Fruit fly (Drosophila melanogaster) whole organism, wandering third instar larva: Measurements from ENCODE around the gene nAChRalpha7.

Source experiments
- Abd-B ChIP-seq: fragments of >200 bp; optimal IDR thresholded peaks from 2 replicates; lab custom pipeline; 2017; ENCODE audit warnings: missing biosample characterization, missing genetic modification characterization
- CG32264 ChIP-seq: fragments of 200-800 bp; sonication (Bioruptor generic); optimal IDR thresholded peaks from 2 replicates; lab custom pipeline; 2016; ENCODE audit warnings: missing biosample characterization, missing genetic modification characterization
- CG9705 ChIP-seq: fragments of 200-800 bp; sonication (Bioruptor generic); optimal IDR thresholded peaks from 2 replicates; lab custom pipeline; 2018; ENCODE audit warnings: missing biosample characterization, mild to moderate bottlenecking, missing genetic modification characterization
- CrebA ChIP-seq: fragments of 200-800 bp; sonication (Bioruptor generic); optimal IDR thresholded peaks from 2 replicates; lab custom pipeline; 2016; ENCODE audit warnings: missing biosample characterization, mild to moderate bottlenecking, missing genetic modification characterization, borderline replicate concordance
- Dfd ChIP-seq: fragments of >200 bp; optimal IDR thresholded peaks from 2 replicates; lab custom pipeline; 2017; ENCODE audit warnings: missing biosample characterization, missing genetic modification characterization
- Dif ChIP-seq: fragments of 200-275, 200-300 bp; sonication (Bioruptor generic); optimal IDR thresholded peaks from 2 replicates; lab custom pipeline; 2018; ENCODE audit warnings: missing biosample characterization, missing genetic modification characterization; ENCODE audit not compliant: partially characterized antibody
- GATAd ChIP-seq: sonication (Bioruptor generic); optimal IDR thresholded peaks from 2 replicates; lab custom pipeline; 2016; ENCODE audit warnings: missing biosample characterization, missing genetic modification characterization
- HLH106 ChIP-seq: fragments of 200-800 bp; optimal IDR thresholded peaks from 3 replicates; lab custom pipeline; 2019; ENCODE audit warnings: missing biosample characterization, mild to moderate bottlenecking, missing genetic modification characterization, moderate library complexity
- Hnf4 ChIP-seq: fragments of 200-800 bp; sonication (Bioruptor generic); optimal IDR thresholded peaks from 2 replicates; lab custom pipeline; 2016; ENCODE audit warnings: missing biosample characterization, mild to moderate bottlenecking, missing genetic modification characterization
- Hr78 ChIP-seq: fragments of >200 bp; optimal IDR thresholded peaks from 2 replicates; lab custom pipeline; 2017; ENCODE audit warnings: missing biosample characterization, missing genetic modification characterization
- Hr83 ChIP-seq: fragments of 200-300 bp; sonication (Bioruptor generic); optimal IDR thresholded peaks from 2 replicates; lab custom pipeline; 2016; ENCODE audit warnings: missing biosample characterization, mild to moderate bottlenecking, missing genetic modification characterization, moderate library complexity; ENCODE audit not compliant: poor library complexity, severe bottlenecking
- Jra ChIP-seq: sonication (Bioruptor generic); optimal IDR thresholded peaks from 2 replicates; lab custom pipeline; 2016; ENCODE audit warnings: missing biosample characterization, missing genetic modification characterization
- Mio ChIP-seq: sonication (Bioruptor generic); optimal IDR thresholded peaks from 2 replicates; lab custom pipeline; 2016; ENCODE audit warnings: missing biosample characterization, missing genetic modification characterization
- Myc ChIP-seq: fragments of >200 bp; optimal IDR thresholded peaks from 2 replicates; lab custom pipeline; 2017
- N ChIP-seq: fragments of >200 bp; optimal IDR thresholded peaks from 2 replicates; lab custom pipeline; 2018; ENCODE audit warnings: missing biosample characterization, missing external identifiers, missing genetic modification characterization
- OdsH ChIP-seq: fragments of 200-800 bp; sonication (Bioruptor generic); optimal IDR thresholded peaks from 2 replicates; lab custom pipeline; 2016; ENCODE audit warnings: missing biosample characterization, mild to moderate bottlenecking, missing genetic modification characterization
- Rel ChIP-seq, 2 experiments: fragments of 200-800 bp; sonication (Bioruptor generic) in 1 of 2; optimal IDR thresholded peaks; 2 replicates in 1 of 2; 3 replicates in 1 of 2; lab custom pipeline; 2016 to 2019; ENCODE audit warnings: mild to moderate bottlenecking in 2 of 2, missing biosample characterization in 2 of 2, missing genetic modification characterization in 2 of 2, moderate library complexity in 1 of 2
- Sp1 ChIP-seq: fragments of 200-800 bp; sonication (Bioruptor generic); optimal IDR thresholded peaks from 3 replicates; lab custom pipeline; 2019; ENCODE audit warnings: missing biosample characterization, mild to moderate bottlenecking, missing genetic modification characterization, moderate library complexity
- Vsx2 ChIP-seq: fragments of 200-300, 225-300 bp; sonication (Bioruptor generic); optimal IDR thresholded peaks from 2 replicates; lab custom pipeline; 2018; ENCODE audit warnings: missing biosample characterization, missing genetic modification characterization; ENCODE audit not compliant: partially characterized antibody
- br ChIP-seq: fragments of 200-800 bp; sonication (Bioruptor generic); optimal IDR thresholded peaks from 2 replicates; lab custom pipeline; 2016; ENCODE audit warnings: missing biosample characterization, missing genetic modification characterization
- brk ChIP-seq: fragments of 200-800 bp; sonication (Bioruptor generic); optimal IDR thresholded peaks from 2 replicates; lab custom pipeline; 2016; ENCODE audit warnings: missing biosample characterization, mild to moderate bottlenecking, missing genetic modification characterization
- dl ChIP-seq, 2 experiments: fragments of 175-275, 200-275 bp in 1 of 2; fragments of 200-275 bp in 1 of 2; sonication (Bioruptor generic); optimal IDR thresholded peaks; lab custom pipeline; 2018; ENCODE audit warnings: mild to moderate bottlenecking in 2 of 2, missing biosample characterization in 2 of 2, missing genetic modification characterization in 2 of 2, moderate library complexity in 2 of 2; ENCODE audit not compliant: partially characterized antibody in 2 of 2, insufficient read depth in 1 of 2
- dmrt93B ChIP-seq: fragments of 200-800 bp; sonication (Bioruptor generic); optimal IDR thresholded peaks from 2 replicates; lab custom pipeline; 2018; ENCODE audit warnings: missing biosample characterization, mild to moderate bottlenecking, missing genetic modification characterization
- dsf ChIP-seq: sonication (Bioruptor generic); optimal IDR thresholded peaks from 2 replicates; lab custom pipeline; 2016; ENCODE audit warnings: missing biosample characterization, missing genetic modification characterization, borderline replicate concordance
- ey ChIP-seq: fragments of 200-800 bp; sonication (Bioruptor generic); optimal IDR thresholded peaks from 2 replicates; lab custom pipeline; 2016; ENCODE audit warnings: missing biosample characterization, missing genetic modification characterization
- foxo ChIP-seq, 2 experiments: fragments of 200-800 bp; sonication (Bioruptor generic); optimal IDR thresholded peaks; 2 replicates in 1 of 2; 3 replicates in 1 of 2; lab custom pipeline; 2016 to 2017; ENCODE audit warnings: missing biosample characterization in 2 of 2, missing genetic modification characterization in 2 of 2
- fru ChIP-seq: fragments of 200-800 bp; sonication (Bioruptor generic); optimal IDR thresholded peaks from 3 replicates; lab custom pipeline; 2016; ENCODE audit warnings: missing biosample characterization, mild to moderate bottlenecking, missing genetic modification characterization
- h ChIP-seq: fragments of 200-800 bp; sonication (Bioruptor generic); optimal IDR thresholded peaks from 3 replicates; lab custom pipeline; 2016; ENCODE audit warnings: missing biosample characterization, mild to moderate bottlenecking, missing genetic modification characterization
- jim ChIP-seq: fragments of 175-275, 200-325 bp; sonication (Bioruptor generic); optimal IDR thresholded peaks from 2 replicates; lab custom pipeline; 2016; ENCODE audit warnings: missing biosample characterization, mild to moderate bottlenecking, missing genetic modification characterization
- lola ChIP-seq: fragments of >200 bp; optimal IDR thresholded peaks from 2 replicates; lab custom pipeline; 2017; ENCODE audit warnings: missing biosample characterization, missing genetic modification characterization
- pan ChIP-seq: fragments of >200 bp; optimal IDR thresholded peaks from 2 replicates; lab custom pipeline; 2017
- psq ChIP-seq: fragments of 200-800 bp; sonication (Bioruptor generic); optimal IDR thresholded peaks from 3 replicates; lab custom pipeline; 2017; ENCODE audit warnings: missing biosample characterization, mild to moderate bottlenecking, missing genetic modification characterization, moderate library complexity
- rgr ChIP-seq: fragments of 200-800 bp; sonication (Bioruptor generic); optimal IDR thresholded peaks from 3 replicates; lab custom pipeline; 2016; ENCODE audit warnings: missing biosample characterization, mild to moderate bottlenecking, missing genetic modification characterization
- sage ChIP-seq: fragments of 200-800 bp; sonication (Bioruptor generic); optimal IDR thresholded peaks from 2 replicates; lab custom pipeline; 2016; ENCODE audit warnings: missing biosample characterization, mild to moderate bottlenecking, missing genetic modification characterization
- sv ChIP-seq: fragments of 200-800 bp; sonication (Bioruptor generic); optimal IDR thresholded peaks from 3 replicates; lab custom pipeline; 2016; ENCODE audit warnings: missing biosample characterization, missing genetic modification characterization
- tai ChIP-seq: sonication (Bioruptor generic); optimal IDR thresholded peaks from 2 replicates; lab custom pipeline; 2016; ENCODE audit warnings: missing biosample characterization, missing genetic modification characterization
- usp ChIP-seq: fragments of >200 bp; optimal IDR thresholded peaks from 2 replicates; lab custom pipeline; 2017; ENCODE audit warnings: missing biosample characterization, missing genetic modification characterization
- woc ChIP-seq: sonication (Bioruptor generic); optimal IDR thresholded peaks from 2 replicates; lab custom pipeline; 2016; ENCODE audit warnings: missing biosample characterization, mild to moderate bottlenecking, missing genetic modification characterization

The nAChRalpha7 gene

dm6 chrX:19358948-19359506 is 10.8 kb upstream of the nAChRalpha7 start:
- TF ChIP-seq Hnf4 (GFP tag; lab: Kevin White, UChicago) (no peak), ey (GFP tag; lab: Kevin White, UChicago) (no peak), fru (GFP tag; lab: Kevin White, UChicago) (peak; percentile 88), psq (GFP tag; lab: Kevin White, UChicago) (peak; percentile 49), dl (GFP tag; optimal IDR thresholded peaks at IDR 0.05; lab: Kevin White, UChicago; ENCODE audit: insufficient read depth in 1 of 2, partially characterized antibody in 2 of 2) (peak in 1 of 2 experiments; percentile 11)
- TF ChIP-seq, all 38 proteins: peak for 3

- TF ChIP-seq Hr83 (GFP tag; lab: Kevin White, UChicago) (no peak), HLH106 (peak; percentile 83), fru (GFP tag; lab: Kevin White, UChicago) (peak; percentile 90), CG32264 (GFP tag; lab: Kevin White, UChicago) (peak; percentile 60), GATAd (no peak), CrebA (peak; percentile 3), h (peak; percentile 87), Jra (GFP tag; lab: Kevin White, UChicago) (peak; percentile 38), Hnf4 (GFP tag; lab: Kevin White, UChicago) (peak; percentile 60), usp (GFP tag; lab: Kevin White, UChicago) (no peak), ey (GFP tag; lab: Kevin White, UChicago) (peak; percentile 86), pan (lab: Kevin White, UChicago) (no peak), rgr (peak; percentile 66), sv (GFP tag; lab: Kevin White, UChicago) (peak; percentile 15), psq (GFP tag; lab: Kevin White, UChicago) (peak; percentile 91), woc (peak; percentile 96), Sp1 (GFP tag; lab: Kevin White, UChicago) (peak; percentile 86), dmrt93B (GFP tag; lab: Kevin White, UChicago) (peak; percentile 67), tai (GFP tag; lab: Kevin White, UChicago) (peak; percentile 70), Rel (GFP tag; optimal IDR thresholded peaks at IDR 0.05; lab: Kevin White, UChicago) (peak; percentile 7), Rel (tag; optimal IDR thresholded peaks at IDR 0.05; lab: Kevin White, UChicago) (peak; percentile 19), Myc (no peak), foxo (GFP tag; optimal IDR thresholded peaks at IDR 0.05; lab: Kevin White, UChicago) (peak in 1 of 2 experiments; percentile 86), CG9705 (GFP tag; lab: Kevin White, UChicago) (peak; percentile 46), Dfd (GFP tag; lab: Kevin White, UChicago) (peak; percentile 74), br (peak; percentile 82), OdsH (GFP tag; lab: Kevin White, UChicago) (peak; percentile 76)
These were observed 6.4 kb upstream of the nAChRalpha7 start for dm6 chrX:19354628-19355101.

- TF ChIP-seq dsf (GFP tag; lab: Kevin White, UChicago) (no peak), rgr (no peak), sage (GFP tag; lab: Kevin White, UChicago) (no peak), HLH106 (no peak), Hr83 (GFP tag; lab: Kevin White, UChicago) (peak; percentile 26), CrebA (no peak), Jra (GFP tag; lab: Kevin White, UChicago) (no peak), Hr78 (no peak), Abd-B (GFP tag; lab: Kevin White, UChicago) (no peak), woc (no peak), brk (GFP tag; lab: Kevin White, UChicago) (no peak), usp (GFP tag; lab: Kevin White, UChicago) (no peak), jim (GFP tag; lab: Kevin White, UChicago) (no peak), Rel (GFP tag; optimal IDR thresholded peaks at IDR 0.05; lab: Kevin White, UChicago) (no peak), Rel (tag; optimal IDR thresholded peaks at IDR 0.05; lab: Kevin White, UChicago) (peak; percentile 48), GATAd (no peak), h (no peak), dmrt93B (GFP tag; lab: Kevin White, UChicago) (no peak), Mio (no peak), Sp1 (GFP tag; lab: Kevin White, UChicago) (no peak), ey (GFP tag; lab: Kevin White, UChicago) (no peak), Myc (no peak), tai (GFP tag; lab: Kevin White, UChicago) (no peak), fru (GFP tag; lab: Kevin White, UChicago) (peak; percentile 34), foxo (GFP tag; optimal IDR thresholded peaks at IDR 0.05; lab: Kevin White, UChicago) (no peak), pan (lab: Kevin White, UChicago) (no peak), OdsH (GFP tag; lab: Kevin White, UChicago) (no peak), Hnf4 (GFP tag; lab: Kevin White, UChicago) (no peak), Dif (peak; percentile 69), br (no peak), lola (GFP tag; lab: Kevin White, UChicago) (no peak), Vsx2 (GFP tag; lab: Kevin White, UChicago) (peak; percentile 77), sv (GFP tag; lab: Kevin White, UChicago) (no peak), N (GFP tag; lab: Kevin White, UChicago) (no peak), CG32264 (GFP tag; lab: Kevin White, UChicago) (no peak), CG9705 (GFP tag; lab: Kevin White, UChicago) (no peak), dl (GFP tag; optimal IDR thresholded peaks at IDR 0.05; lab: Kevin White, UChicago; ENCODE audit: insufficient read depth in 1 of 2, partially characterized antibody in 2 of 2) (peak in 1 of 2 experiments; percentile 75), psq (GFP tag; lab: Kevin White, UChicago) (peak; percentile 72)
These were observed 5.4 kb upstream of the nAChRalpha7 start for dm6 chrX:19353442-19354204.
